Fruit fly (Drosophila melanogaster) Kc167 (cell line): Measurements from ENCODE around the gene TfIIA-S-2.

Source experiments
- Myc ChIP-seq: fragments of >200 bp; optimal IDR thresholded peaks from 2 replicates; lab custom pipeline; 2017; ENCODE audit warnings: missing external identifiers
- Sin3A ChIP-seq: fragments of >200 bp; optimal IDR thresholded peaks from 2 replicates; lab custom pipeline; 2018; ENCODE audit warnings: missing external identifiers
- h ChIP-seq: fragments of >200 bp; optimal IDR thresholded peaks from 3 replicates; lab custom pipeline; 2018; ENCODE audit warnings: missing external identifiers
- insv ChIP-seq: fragments of >200 bp; optimal IDR thresholded peaks from 3 replicates; lab custom pipeline; 2018; ENCODE audit warnings: missing external identifiers
- psq ChIP-seq: fragments of >200 bp; optimal IDR thresholded peaks from 2 replicates; lab custom pipeline; 2017; ENCODE audit warnings: missing external identifiers
- ttk ChIP-seq: sonication (Bioruptor generic); optimal IDR thresholded peaks from 2 replicates; lab custom pipeline; 2017; ENCODE audit warnings: missing external identifiers

TfIIA-S-2 gene

dm6 chrX:1026511-1026910 lies 15.1 kb upstream of the TfIIA-S-2 start, which contains the start of the genes CG32814, CG11638 and CG3021:
Gene CG32814 (minus strand): TSS chrX:1026700.
Gene CG11638 (minus strand): TSS chrX:1026703.
Gene CG3021 (plus strand): TSS chrX:1026791.
- no peak for TF ChIP-seq Sin3A (lab: Kevin White, UChicago)

dm6 chrX:1009468-1010259 lies 1.8 kb downstream of the TfIIA-S-2 start:
- TF ChIP-seq h (lab: Kevin White, UChicago), result no peak

DNA sequence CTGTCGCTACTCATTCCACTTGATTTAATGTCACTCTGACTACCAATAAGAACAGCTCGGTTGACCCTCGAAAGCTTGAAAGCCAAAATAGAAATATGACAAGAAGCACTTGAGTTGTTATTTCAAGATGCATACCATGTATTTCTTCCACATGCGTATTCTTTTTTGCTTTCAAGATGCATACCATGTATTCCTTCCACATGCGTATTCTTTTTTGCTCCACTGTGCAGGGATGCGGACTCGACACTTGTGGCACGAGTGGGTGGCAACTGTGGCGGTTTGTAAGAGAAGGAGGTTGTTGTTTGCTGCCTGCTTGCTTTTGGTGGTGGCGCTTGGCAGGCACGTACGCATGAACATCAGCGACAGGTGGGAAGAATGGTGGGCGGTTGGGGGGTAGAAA lies 5.3 kb downstream of the TfIIA-S-2 start:
- TF ChIP-seq psq (lab: Kevin White, UChicago), result no peak
- no peak for TF ChIP-seq insv (lab: Kevin White, UChicago)
- no peak for TF ChIP-seq Sin3A (lab: Kevin White, UChicago)
- TF ChIP-seq h (lab: Kevin White, UChicago), result no peak
- no peak for TF ChIP-seq Myc (lab: Kevin White, UChicago)
- no peak for TF ChIP-seq ttk (lab: Kevin White, UChicago)

- no peak for TF ChIP-seq Myc (lab: Kevin White, UChicago)
- TF ChIP-seq ttk (lab: Kevin White, UChicago), result no peak
- TF ChIP-seq Sin3A (lab: Kevin White, UChicago), result no peak
- no peak for TF ChIP-seq psq (lab: Kevin White, UChicago)
- no peak for TF ChIP-seq insv (lab: Kevin White, UChicago)
- no peak for TF ChIP-seq h (lab: Kevin White, UChicago)
Observed at dm6 chrX:998884-999283, 12.6 kb downstream of the TfIIA-S-2 start.

dm6 chrX:990218-990617 lies 21.2 kb downstream of the TfIIA-S-2 start, which contains the start of gene CG18823:
Gene CG18823 (plus strand): TSS chrX:990518.
- TF ChIP-seq ttk (lab: Kevin White, UChicago) (no peak), psq (lab: Kevin White, UChicago) (no peak), Myc (lab: Kevin White, UChicago) (no peak), insv (lab: Kevin White, UChicago) (no peak), h (lab: Kevin White, UChicago) (no peak), Sin3A (lab: Kevin White, UChicago) (no peak)

- no peak for TF ChIP-seq ttk (lab: Kevin White, UChicago)
Observed at dm6 chrX:985911-986310, 25.5 kb downstream of the TfIIA-S-2 start.

DNA sequence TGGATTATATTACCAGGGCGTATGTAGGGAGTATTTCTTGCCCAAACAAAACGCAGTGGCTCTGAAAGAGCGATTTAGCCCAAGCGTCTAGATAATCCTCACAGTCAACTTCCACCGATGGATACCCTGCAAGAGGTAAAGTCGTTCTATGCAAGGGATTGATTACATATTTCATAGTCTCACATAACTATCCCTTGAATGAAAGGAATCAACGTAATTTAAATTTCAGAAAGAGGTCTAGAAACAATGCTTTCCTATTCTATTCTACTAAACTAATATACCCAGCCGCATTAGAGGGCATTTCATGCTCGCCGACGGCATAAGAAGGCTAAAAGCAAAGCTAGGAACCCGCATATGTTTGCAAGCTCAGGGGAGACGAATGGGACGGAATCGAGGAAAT lies 44.6 kb downstream of the TfIIA-S-2 start:
- TF ChIP-seq h (lab: Kevin White, UChicago) (no peak), insv (lab: Kevin White, UChicago) (no peak), psq (lab: Kevin White, UChicago) (no peak), Sin3A (lab: Kevin White, UChicago) (no peak), ttk (lab: Kevin White, UChicago) (no peak), Myc (lab: Kevin White, UChicago) (no peak)

DNA sequence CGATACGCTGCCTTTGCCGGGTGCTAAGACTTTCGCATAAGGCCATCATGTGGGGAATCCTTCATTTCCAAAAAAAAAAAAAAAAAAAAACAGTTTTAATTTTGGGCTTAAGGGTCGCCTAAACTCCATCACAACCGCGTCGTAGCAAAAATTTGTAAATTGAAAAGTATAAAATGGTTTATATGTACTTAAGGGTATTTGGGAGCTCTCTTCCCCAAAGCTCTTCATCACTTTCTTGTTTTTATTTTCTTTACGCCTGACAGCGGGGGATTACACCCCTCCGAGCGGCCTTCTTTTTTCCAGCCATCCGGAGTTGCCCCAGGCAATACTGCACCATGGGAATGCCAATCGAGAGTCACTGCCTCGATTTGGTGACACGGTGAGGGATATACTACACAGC lies 47.4 kb downstream of the TfIIA-S-2 start:
- no peak for TF ChIP-seq Myc (lab: Kevin White, UChicago)
- no peak for TF ChIP-seq psq (lab: Kevin White, UChicago)
- TF ChIP-seq ttk (lab: Kevin White, UChicago), result no peak
- no peak for TF ChIP-seq insv (lab: Kevin White, UChicago)
- TF ChIP-seq h (lab: Kevin White, UChicago), result no peak
- no peak for TF ChIP-seq Sin3A (lab: Kevin White, UChicago)
